Worm (Caenorhabditis elegans) whole organism, midembryonic: ENCODE results near the gene R02D5.4.

ENCODE experiments used
- ref-1 ChIP-seq: fragments of 200-800 bp; sonication (Bioruptor generic); conservative IDR thresholded peaks from 2 replicates; pipeline ENCODE4 v1.3.6; 2022; ENCODE audit warnings: missing genetic modification reagents, missing genetic modification characterization, missing compliant biosample characterization
- ztf-29 ChIP-seq: fragments of 200-800 bp; sonication (Bioruptor generic); IDR thresholded peaks from 2 replicates; pipeline ENCODE4 v1.3.6; 2022; ENCODE audit warnings: missing genetic modification reagents, missing genetic modification characterization, missing compliant biosample characterization

- no peak for TF ChIP-seq ztf-29
- no peak for TF ChIP-seq ref-1 (GFP tag; lab: Robert Waterston, UW)
Observed at ce11 chrV:14499074-14499864, 14.8 kb upstream of the R02D5.4 start.
